Fruit fly (Drosophila melanogaster): ENCODE measurements around the gene Mrp4.

DNA sequence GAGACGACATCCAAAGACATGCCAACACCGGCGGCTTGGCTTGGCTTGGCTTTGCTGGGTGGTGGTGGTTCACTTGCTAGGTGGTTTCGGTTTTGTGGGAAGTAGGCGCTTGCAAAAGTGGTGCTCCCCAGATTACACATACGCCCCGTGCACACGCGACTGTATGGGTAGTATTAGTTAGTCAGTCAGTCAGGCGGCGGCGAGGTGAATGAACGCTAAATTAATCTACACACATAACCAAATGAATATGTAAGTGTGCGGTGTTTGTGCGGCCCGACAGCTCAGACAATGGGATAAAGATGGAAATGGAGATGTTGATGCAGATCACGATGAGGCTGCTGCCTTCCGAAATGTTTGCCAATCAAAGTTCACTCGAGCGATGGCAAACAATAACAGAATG lies 34.1 kb downstream of the Mrp4 start:
- no peak for TF ChIP-seq ttk (optimal IDR thresholded peaks at IDR 0.05)
- TF ChIP-seq insv (optimal IDR thresholded peaks at IDR 0.05), result no peak
